Fruit fly (Drosophila melanogaster): ENCODE results near the gene CG10654.

The CG10654 gene

DNA sequence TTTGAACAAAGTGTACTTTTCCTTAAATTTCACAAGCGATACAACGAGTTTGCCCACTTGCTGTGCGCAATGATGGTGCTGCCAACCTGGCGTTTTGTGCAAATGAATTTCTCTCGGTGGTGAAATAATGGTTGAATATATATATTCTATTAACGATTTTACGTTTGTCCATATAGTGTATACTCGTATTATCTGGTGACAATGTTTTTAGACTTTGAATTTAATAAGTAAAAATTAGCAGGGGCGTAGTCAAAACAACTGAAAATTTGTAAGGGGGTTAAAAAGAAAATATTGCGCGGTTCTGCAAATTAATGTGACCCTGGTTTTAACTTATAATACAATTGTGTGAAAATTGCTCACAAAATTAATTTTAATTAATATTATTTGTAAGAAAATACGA is 16.3 kb upstream of the CG10654 start, which contains the start of the genes ver and Gcn5 (continued):
- peak; percentile 96 for TF ChIP-seq Drgx (GFP tag; IDR thresholded peaks at IDR 0.05)
- peak; percentile 74 for TF ChIP-seq CG8281 (tag; optimal IDR thresholded peaks at IDR 0.05)
- TF ChIP-seq al (GFP tag; IDR thresholded peaks at IDR 0.05) = peak; percentile 93
- TF ChIP-seq CG6654 (GFP tag; optimal IDR thresholded peaks at IDR 0.05) = peak; percentile 75
- peak; percentile 92 for TF ChIP-seq sisA (GFP tag; IDR thresholded peaks at IDR 0.05)
- TF ChIP-seq CG5180 (GFP tag; optimal IDR thresholded peaks at IDR 0.05) = peak; percentile 74
- TF ChIP-seq ems (GFP tag; optimal IDR thresholded peaks at IDR 0.05) = peak; percentile 90
- peak; percentile 94 for TF ChIP-seq CG9727 (GFP tag; optimal IDR thresholded peaks at IDR 0.05)
- peak; percentile 91 for TF ChIP-seq CG4730 (GFP tag; IDR thresholded peaks at IDR 0.05)
- TF ChIP-seq CG18262 (tag; optimal IDR thresholded peaks at IDR 0.05) = peak; percentile 90
- peak; percentile 20 for TF ChIP-seq CG15073 (GFP tag; optimal IDR thresholded peaks at IDR 0.05)
- peak; percentile 90 for TF ChIP-seq Oli (tag; optimal IDR thresholded peaks at IDR 0.05)
- TF ChIP-seq Xrp1 (GFP tag; IDR thresholded peaks at IDR 0.05) = peak; percentile 95
- TF ChIP-seq pum (GFP tag; optimal IDR thresholded peaks at IDR 0.05) = peak; percentile 85
- peak; percentile 89; the same call in 2 of the 3 replicates for TF ChIP-seq so (GFP tag; IDR thresholded peaks at IDR 0.05)
- peak; percentile 80 for TF ChIP-seq CG12071 (GFP tag; optimal IDR thresholded peaks at IDR 0.05)
- peak; percentile 95 for TF ChIP-seq Rfx (GFP tag; IDR thresholded peaks at IDR 0.05)
- TF ChIP-seq en (GFP tag; optimal IDR thresholded peaks at IDR 0.05) = peak; percentile 7
- peak; percentile 83 for TF ChIP-seq shn (GFP tag; optimal IDR thresholded peaks at IDR 0.05)
- TF ChIP-seq Aef1 (GFP tag; IDR thresholded peaks at IDR 0.05) = peak; percentile 94
- no peak for TF ChIP-seq tna (GFP tag; IDR thresholded peaks at IDR 0.05; ENCODE audit: partially characterized antibody)
- TF ChIP-seq lmd (GFP tag; IDR thresholded peaks at IDR 0.05) = peak; percentile 95
- TF ChIP-seq CG12104 (GFP tag; optimal IDR thresholded peaks at IDR 0.05) = peak; percentile 87
- peak; percentile 84 for TF ChIP-seq CG1529 (GFP tag; optimal IDR thresholded peaks at IDR 0.05)
- peak; percentile 94 for TF ChIP-seq CG7372 (GFP tag; IDR thresholded peaks at IDR 0.05)
- peak; percentile 87 for TF ChIP-seq cwo (GFP tag; optimal IDR thresholded peaks at IDR 0.05)
- peak; percentile 85 for TF ChIP-seq CG13624 (GFP tag; optimal IDR thresholded peaks at IDR 0.05)
- TF ChIP-seq CG4424 (GFP tag; optimal IDR thresholded peaks at IDR 0.05) = peak; percentile 90
- TF ChIP-seq Dref (GFP tag; IDR thresholded peaks at IDR 0.05) = peak; percentile 26; the same call in 1 of the 2 replicates
- TF ChIP-seq CG11093 (GFP tag; IDR thresholded peaks at IDR 0.05) = peak; percentile 89
- TF ChIP-seq grn (GFP tag; optimal IDR thresholded peaks at IDR 0.05) = no peak
- peak; percentile 93 for TF ChIP-seq HmgZ (tag; optimal IDR thresholded peaks at IDR 0.05)
- peak; percentile 94 for TF ChIP-seq CG34422 (GFP tag; IDR thresholded peaks at IDR 0.05)
- TF ChIP-seq Hr3 (GFP tag; optimal IDR thresholded peaks at IDR 0.05) = peak; percentile 93
- peak; percentile 85 for TF ChIP-seq ATbp (GFP tag; optimal IDR thresholded peaks at IDR 0.05)
- peak; percentile 78; the same call in 2 of the 3 replicates for TF ChIP-seq CG11560 (tag; IDR thresholded peaks at IDR 0.05)
- TF ChIP-seq Nf-YB (GFP tag; optimal IDR thresholded peaks at IDR 0.05) = peak; percentile 78
- TF ChIP-seq wdn (GFP tag; IDR thresholded peaks at IDR 0.05) = peak; percentile 82
- peak; percentile 86 for TF ChIP-seq ssp (GFP tag; IDR thresholded peaks at IDR 0.05)
- peak; percentile 84 for TF ChIP-seq ap (GFP tag; IDR thresholded peaks at IDR 0.05)
- peak; percentile 95 for TF ChIP-seq dysf (GFP tag; IDR thresholded peaks at IDR 0.05)
- TF ChIP-seq H15 (GFP tag; IDR thresholded peaks at IDR 0.05) = peak; percentile 94
- TF ChIP-seq CG3995 (GFP tag; optimal IDR thresholded peaks at IDR 0.05) = peak; percentile 66
- TF ChIP-seq Doc3 (GFP tag; IDR thresholded peaks at IDR 0.05; ENCODE audit: partially characterized antibody) = no peak
- TF ChIP-seq CG15479 (GFP tag; optimal IDR thresholded peaks at IDR 0.05) = peak; percentile 56
- TF ChIP-seq Gsc (GFP tag; IDR thresholded peaks at IDR 0.05) = peak; percentile 72
- TF ChIP-seq MBD-R2 (GFP tag; IDR thresholded peaks at IDR 0.05) = peak; percentile 87
- TF ChIP-seq CG7963 (GFP tag; IDR thresholded peaks at IDR 0.05; ENCODE audit: partially characterized antibody) = no peak
- TF ChIP-seq stwl (tag; optimal IDR thresholded peaks at IDR 0.05) = peak; percentile 93
- peak; percentile 86 for TF ChIP-seq CG12942 (GFP tag; optimal IDR thresholded peaks at IDR 0.05)
- peak; percentile 89 for TF ChIP-seq klu (GFP tag; IDR thresholded peaks at IDR 0.05)
- no peak for TF ChIP-seq Kr (GFP tag; optimal IDR thresholded peaks at IDR 0.05)
